4 worm cellular contexts compared by ENCODE assay signal in genomic region chrX:10637048-10637928, ce11.
TF ChIP-seq lines count a peak whose summit lies in the region.

No protein-coding gene starts in this region.

TF ChIP-seq in whole organism, L2 larva, 48 proteins besides CTCF, POLR2A, EP300 and RAD21 (continues in another document):
- TF ChIP-seq crh-2 (tag; optimal IDR thresholded peaks at IDR 0.05; lab: Kevin White, UChicago), result peak; percentile 88
- peak; percentile 98 for TF ChIP-seq F13H6.1 (tag; optimal IDR thresholded peaks at IDR 0.05; lab: Kevin White, UChicago)
- no peak for TF ChIP-seq ZK546.5 (tag; optimal IDR thresholded peaks at IDR 0.05; lab: Kevin White, UChicago)
- TF ChIP-seq elt-1 (tag; optimal IDR thresholded peaks at IDR 0.05; lab: Kevin White, UChicago), result no peak
- TF ChIP-seq zag-1 (tag; optimal IDR thresholded peaks at IDR 0.05; lab: Kevin White, UChicago), result peak; percentile 86
- no peak for TF ChIP-seq nhr-10 (tag; optimal IDR thresholded peaks at IDR 0.05; lab: Kevin White, UChicago)
- no peak for TF ChIP-seq alr-1 (tag; optimal IDR thresholded peaks at IDR 0.05; lab: Kevin White, UChicago)
- peak; percentile 73 for TF ChIP-seq C34F6.9 (tag; optimal IDR thresholded peaks at IDR 0.05; lab: Kevin White, UChicago)
- TF ChIP-seq nhr-237 (tag; optimal IDR thresholded peaks at IDR 0.05; lab: Kevin White, UChicago), result peak; percentile 55
- TF ChIP-seq sma-9 (GFP tag; optimal IDR thresholded peaks at IDR 0.05; lab: Kevin White, UChicago), result peak; percentile 90
- no peak for TF ChIP-seq sma-9 (tag; optimal IDR thresholded peaks at IDR 0.05; lab: Kevin White, UChicago)
- no peak for TF ChIP-seq R02D3.7 (tag; optimal IDR thresholded peaks at IDR 0.05; lab: Kevin White, UChicago)
- TF ChIP-seq lin-13 (GFP tag; optimal IDR thresholded peaks at IDR 0.05; lab: Kevin White, UChicago), result peak; percentile 61
- TF ChIP-seq nhr-77 (tag; optimal IDR thresholded peaks at IDR 0.05; lab: Kevin White, UChicago), result peak; percentile 29
- peak; percentile 23 for TF ChIP-seq nhr-6 (tag; optimal IDR thresholded peaks at IDR 0.05; lab: Kevin White, UChicago)
- peak; percentile 36 for TF ChIP-seq ama-1 (optimal IDR thresholded peaks at IDR 0.05; lab: Kevin White, UChicago)
- TF ChIP-seq nhr-21 (tag; optimal IDR thresholded peaks at IDR 0.05; lab: Kevin White, UChicago), result peak; percentile 84
- TF ChIP-seq ztf-1 (GFP tag; conservative IDR thresholded peaks at IDR 0.05; lab: Robert Waterston, UW), result no peak
- peak; percentile 54 for TF ChIP-seq unc-39 (tag; optimal IDR thresholded peaks at IDR 0.05; lab: Kevin White, UChicago)
- TF ChIP-seq lsy-2 (tag; optimal IDR thresholded peaks at IDR 0.05; lab: Kevin White, UChicago), result peak; percentile 22 to 76
- peak; percentile 87 for TF ChIP-seq egl-27 (tag; optimal IDR thresholded peaks at IDR 0.05; lab: Kevin White, UChicago)
- peak; percentile 83 for TF ChIP-seq lin-11 (tag; optimal IDR thresholded peaks at IDR 0.05; lab: Kevin White, UChicago)
- TF ChIP-seq sma-3 (GFP tag; optimal IDR thresholded peaks at IDR 0.05; lab: Kevin White, UChicago), result peak; percentile 61

TF ChIP-seq in whole organism, L4 larva, 104 proteins besides CTCF, POLR2A, EP300 and RAD21 (continues in another document):
- TF ChIP-seq nhr-77 (tag; optimal IDR thresholded peaks at IDR 0.05; lab: Kevin White, UChicago), result peak; percentile 25
- TF ChIP-seq ceh-82 (tag; optimal IDR thresholded peaks at IDR 0.05; lab: Kevin White, UChicago), result no peak
- peak; percentile 65 for TF ChIP-seq T26A8.4 (GFP tag; IDR thresholded peaks at IDR 0.05; lab: Robert Waterston, UW)
- peak; percentile 92 for TF ChIP-seq mep-1 (tag; optimal IDR thresholded peaks at IDR 0.05; lab: Kevin White, UChicago)
- no peak for TF ChIP-seq unc-39 (tag; optimal IDR thresholded peaks at IDR 0.05; lab: Kevin White, UChicago)
- TF ChIP-seq ZK337.2 (GFP tag; IDR thresholded peaks at IDR 0.05; lab: Robert Waterston, UW), result no peak
- no peak for TF ChIP-seq jun-1 (tag; optimal IDR thresholded peaks at IDR 0.05; lab: Kevin White, UChicago)
- TF ChIP-seq F10B5.3 (tag; optimal IDR thresholded peaks at IDR 0.05; lab: Kevin White, UChicago), result no peak
- TF ChIP-seq zip-11 (GFP tag; IDR thresholded peaks at IDR 0.05; lab: Robert Waterston, UW), result no peak
- peak; percentile 85 for TF ChIP-seq mxl-3 (GFP tag; optimal IDR thresholded peaks at IDR 0.05; lab: Kevin White, UChicago)
- TF ChIP-seq pha-4 (GFP tag; IDR thresholded peaks at IDR 0.05; lab: Robert Waterston, UW), result peak; percentile 87
- no peak for TF ChIP-seq pha-4 (tag; optimal IDR thresholded peaks at IDR 0.05; lab: Kevin White, UChicago)
- TF ChIP-seq Y105C5A.15 (GFP tag; IDR thresholded peaks at IDR 0.05; lab: Robert Waterston, UW), result no peak
- no peak for TF ChIP-seq F26F4.8 (GFP tag; conservative IDR thresholded peaks at IDR 0.05; lab: Robert Waterston, UW)
- TF ChIP-seq lin-1 (GFP tag; IDR thresholded peaks at IDR 0.05; lab: Robert Waterston, UW), result peak; percentile 84
- peak; percentile 54 for TF ChIP-seq lin-38 (GFP tag; IDR thresholded peaks at IDR 0.05; lab: Robert Waterston, UW)
- no peak for TF ChIP-seq snpc-1.2 (GFP tag; IDR thresholded peaks at IDR 0.05; lab: Robert Waterston, UW)
- TF ChIP-seq lsy-2 (tag; optimal IDR thresholded peaks at IDR 0.05; lab: Kevin White, UChicago), result peak; percentile 12 to 63
- peak; percentile 68 to 90 for TF ChIP-seq mdl-1 (tag; optimal IDR thresholded peaks at IDR 0.05; lab: Kevin White, UChicago)
- TF ChIP-seq Y48G9A.11 (GFP tag; IDR thresholded peaks at IDR 0.05; lab: Robert Waterston, UW), result no peak
- TF ChIP-seq nhr-41 (GFP tag; IDR thresholded peaks at IDR 0.05; lab: Robert Waterston, UW), result 0 out of 2 replicates have a peak, but pooled peaks have one; percentile 18
- no peak for TF ChIP-seq daf-19 (GFP tag; conservative IDR thresholded peaks at IDR 0.05; lab: Robert Waterston, UW)
- TF ChIP-seq fos-1 (tag; optimal IDR thresholded peaks at IDR 0.05; lab: Kevin White, UChicago), result no peak
- TF ChIP-seq ces-1 (GFP tag; optimal IDR thresholded peaks at IDR 0.05; lab: Kevin White, UChicago), result no peak
- TF ChIP-seq ztf-7 (tag; optimal IDR thresholded peaks at IDR 0.05; lab: Kevin White, UChicago), result no peak

TF ChIP-seq in whole organism, late embryonic, 69 proteins besides CTCF, POLR2A, EP300 and RAD21 (continues in another document):
- TF ChIP-seq pag-3 (tag; optimal IDR thresholded peaks at IDR 0.05; lab: Kevin White, UChicago; ENCODE audit: borderline replicate concordance) (no peak), dmd-4 (tag; optimal IDR thresholded peaks at IDR 0.05; lab: Kevin White, UChicago; ENCODE audit: borderline replicate concordance) (peak; percentile 64), syd-9 (tag; optimal IDR thresholded peaks at IDR 0.05; lab: Kevin White, UChicago) (no peak), nhr-11 (tag; optimal IDR thresholded peaks at IDR 0.05; lab: Kevin White, UChicago) (no peak), sox-4 (tag; optimal IDR thresholded peaks at IDR 0.05; lab: Kevin White, UChicago) (no peak), tbx-7 (tag; optimal IDR thresholded peaks at IDR 0.05; lab: Kevin White, UChicago) (no peak), gmeb-2 (tag; optimal IDR thresholded peaks at IDR 0.05; lab: Kevin White, UChicago) (no peak), hlh-8 (tag; optimal IDR thresholded peaks at IDR 0.05; lab: Kevin White, UChicago) (no peak), hlh-15 (tag; optimal IDR thresholded peaks at IDR 0.05; lab: Kevin White, UChicago) (no peak), mec-3 (tag; optimal IDR thresholded peaks at IDR 0.05; lab: Kevin White, UChicago; ENCODE audit: borderline replicate concordance) (no peak), C38D4.7 (GFP tag; optimal IDR thresholded peaks at IDR 0.05; lab: Kevin White, UChicago) (no peak), Y22D7AL.16 (tag; optimal IDR thresholded peaks at IDR 0.05; lab: Kevin White, UChicago) (no peak), fkh-10 (GFP tag; optimal IDR thresholded peaks at IDR 0.05; lab: Kevin White, UChicago) (no peak), ceh-9 (tag; optimal IDR thresholded peaks at IDR 0.05; lab: Kevin White, UChicago) (no peak), odd-2 (tag; optimal IDR thresholded peaks at IDR 0.05; lab: Kevin White, UChicago) (no peak), eyg-1 (tag; optimal IDR thresholded peaks at IDR 0.05; lab: Kevin White, UChicago) (no peak), ceh-19 (GFP tag; optimal IDR thresholded peaks at IDR 0.05; lab: Kevin White, UChicago) (no peak), K02D7.2 (tag; optimal IDR thresholded peaks at IDR 0.05; lab: Kevin White, UChicago) (no peak), ceh-30 (tag; optimal IDR thresholded peaks at IDR 0.05; lab: Kevin White, UChicago) (peak; percentile 10), ceh-18 (tag; optimal IDR thresholded peaks at IDR 0.05; lab: Kevin White, UChicago) (peak; percentile 92), ref-2 (tag; optimal IDR thresholded peaks at IDR 0.05; lab: Kevin White, UChicago) (no peak), elt-4 (tag; optimal IDR thresholded peaks at IDR 0.05; lab: Kevin White, UChicago) (peak; percentile 62), zip-5 (tag; optimal IDR thresholded peaks at IDR 0.05; lab: Kevin White, UChicago) (no peak), lin-11 (tag; optimal IDR thresholded peaks at IDR 0.05; lab: Kevin White, UChicago) (no peak), tbx-2 (tag; optimal IDR thresholded peaks at IDR 0.05; lab: Kevin White, UChicago) (peak; percentile 78), pax-1 (tag; optimal IDR thresholded peaks at IDR 0.05; lab: Kevin White, UChicago) (no peak), che-1 (tag; optimal IDR thresholded peaks at IDR 0.05; lab: Kevin White, UChicago) (no peak)

TF ChIP-seq in whole organism, mixed stage, embryonic, 35 proteins besides CTCF, POLR2A, EP300 and RAD21:
- TF ChIP-seq elt-1 (tag; optimal IDR thresholded peaks at IDR 0.05; lab: Kevin White, UChicago; ENCODE audit: borderline replicate concordance, insufficient read depth), result no peak
- TF ChIP-seq lsy-2 (tag; optimal IDR thresholded peaks at IDR 0.05; lab: Kevin White, UChicago), result no peak
- TF ChIP-seq sem-2 (GFP tag; optimal IDR thresholded peaks at IDR 0.05; lab: Kevin White, UChicago), result no peak
- no peak for TF ChIP-seq elt-3 (tag; optimal IDR thresholded peaks at IDR 0.05; lab: Kevin White, UChicago)
- no peak for TF ChIP-seq mls-2 (tag; optimal IDR thresholded peaks at IDR 0.05; lab: Kevin White, UChicago)
- TF ChIP-seq nhr-237 (tag; optimal IDR thresholded peaks at IDR 0.05; lab: Kevin White, UChicago), result peak; percentile 59
- TF ChIP-seq sptf-1 (tag; optimal IDR thresholded peaks at IDR 0.05; lab: Kevin White, UChicago), result no peak
- peak; percentile 34 for TF ChIP-seq ces-1 (GFP tag; optimal IDR thresholded peaks at IDR 0.05; lab: Kevin White, UChicago)
- peak; percentile 13 for TF ChIP-seq drap-1 (GFP tag; optimal IDR thresholded peaks at IDR 0.05; lab: Kevin White, UChicago)
- peak; percentile 30 for TF ChIP-seq pha-4 (tag; optimal IDR thresholded peaks at IDR 0.05; lab: Kevin White, UChicago)
- peak; percentile 62 for TF ChIP-seq mep-1 (tag; optimal IDR thresholded peaks at IDR 0.05; lab: Kevin White, UChicago)
- peak; percentile 61 for TF ChIP-seq unc-120 (tag; optimal IDR thresholded peaks at IDR 0.05; lab: Kevin White, UChicago; ENCODE audit: poor library complexity, severe bottlenecking)
- peak; percentile 44 for TF ChIP-seq unc-62 (GFP tag; optimal IDR thresholded peaks at IDR 0.05; lab: Kevin White, UChicago)
- peak; percentile 94 for TF ChIP-seq ham-2 (GFP tag; optimal IDR thresholded peaks at IDR 0.05; lab: Kevin White, UChicago)
